Fruit fly (Drosophila melanogaster): ENCODE results near the gene mthl7.

DNA sequence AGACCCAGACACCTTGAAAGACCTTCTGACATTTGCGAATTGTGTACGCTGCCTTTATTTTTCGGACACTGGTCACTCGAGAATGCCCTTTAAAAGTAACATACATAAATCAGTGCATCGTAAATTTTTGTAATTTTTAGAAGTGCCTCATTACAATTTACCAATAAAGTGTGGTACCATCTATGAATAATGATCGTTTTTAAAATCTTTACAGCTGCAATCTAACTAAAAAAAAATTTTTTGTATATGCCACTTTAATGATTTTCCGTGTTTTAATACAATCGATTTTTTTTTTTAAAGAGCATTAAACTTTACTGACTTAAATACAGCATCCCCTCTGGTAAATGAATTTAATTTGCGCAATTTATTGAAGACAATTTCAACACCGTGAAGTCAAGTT is 23.2 kb downstream of the mthl7 start:
- no peak for TF ChIP-seq fd96Ca (GFP tag; IDR thresholded peaks at IDR 0.05)
- TF ChIP-seq CG13204 (GFP tag; optimal IDR thresholded peaks at IDR 0.05): no peak
- no peak for TF ChIP-seq gl (tag; optimal IDR thresholded peaks at IDR 0.05)
- peak; percentile 62 for TF ChIP-seq CG8159 (tag; optimal IDR thresholded peaks at IDR 0.05)
- TF ChIP-seq CG12605 (GFP tag; IDR thresholded peaks at IDR 0.05): no peak
- TF ChIP-seq EcR (GFP tag; optimal IDR thresholded peaks at IDR 0.05): peak; percentile 48
- TF ChIP-seq CG9948 (tag; optimal IDR thresholded peaks at IDR 0.05): no peak
- TF ChIP-seq CG15710 (tag; optimal IDR thresholded peaks at IDR 0.05): peak; percentile 68

All from whole organism, pupa.